Fruit fly (Drosophila melanogaster) whole organism, embryonic: ENCODE results near the gene CG17637.

Experiments used
- Adf1 ChIP-seq: fragments of 200-800 bp; sonication (Bioruptor generic); IDR thresholded peaks from 2 replicates; pipeline ENCODE4 v1.3.6; 2022; ENCODE audit warnings: missing biosample characterization, missing genetic modification characterization
- Bgb ChIP-seq: fragments of 200-800 bp; sonication (Bioruptor generic); IDR thresholded peaks from 2 replicates; pipeline ENCODE4 v1.3.6; 2022; ENCODE audit warnings: missing biosample characterization, missing genetic modification characterization; ENCODE audit not compliant: partially characterized antibody
- CG1024 ChIP-seq: fragments of 200-800 bp; sonication (Bioruptor generic); IDR thresholded peaks from 2 replicates; pipeline ENCODE4 v1.3.6; 2022; ENCODE audit warnings: missing biosample characterization, missing genetic modification characterization
- CG10274 ChIP-seq: fragments of 200-800 bp; sonication (Bioruptor generic); optimal IDR thresholded peaks from 3 replicates; lab custom pipeline; 2017; ENCODE audit warnings: missing biosample characterization, mild to moderate bottlenecking, missing genetic modification characterization
- CG12236 ChIP-seq: fragments of 200-800 bp; sonication (Bioruptor generic); optimal IDR thresholded peaks from 2 replicates; lab custom pipeline; 2016; ENCODE audit warnings: missing biosample characterization, missing genetic modification characterization
- CG12299 ChIP-seq: fragments of 200-800 bp; sonication (Bioruptor generic); optimal IDR thresholded peaks from 2 replicates; lab custom pipeline; 2018; ENCODE audit warnings: missing biosample characterization, mild to moderate bottlenecking, missing genetic modification characterization
- CG17328 ChIP-seq: fragments of 200-800 bp; sonication (Bioruptor generic); IDR thresholded peaks from 2 replicates; pipeline ENCODE4 v1.3.6; 2022; ENCODE audit warnings: missing biosample characterization, missing genetic modification characterization
- CG17568 ChIP-seq: fragments of 200-800 bp; sonication (Bioruptor generic); optimal IDR thresholded peaks from 2 replicates; lab custom pipeline; 2018; ENCODE audit warnings: missing biosample characterization, mild to moderate bottlenecking, missing genetic modification characterization, moderate library complexity
- CG17612 ChIP-seq: fragments of 200-800 bp; sonication (Bioruptor generic); IDR thresholded peaks from 2 replicates; pipeline ENCODE4 v1.3.6; 2022; ENCODE audit warnings: missing biosample characterization, missing genetic modification characterization
- CG2678 ChIP-seq: fragments of 200-800 bp; sonication (Bioruptor generic); optimal IDR thresholded peaks from 3 replicates; lab custom pipeline; 2019; ENCODE audit warnings: missing biosample characterization, mild to moderate bottlenecking, missing genetic modification characterization, moderate library complexity
- CG30431 ChIP-seq: fragments of 200-800 bp; sonication (Bioruptor generic); optimal IDR thresholded peaks from 2 replicates; lab custom pipeline; 2017; ENCODE audit warnings: missing biosample characterization, missing genetic modification characterization
- CG3163 ChIP-seq: fragments of 200-800 bp; sonication (Bioruptor generic); optimal IDR thresholded peaks from 3 replicates; lab custom pipeline; 2016; ENCODE audit warnings: missing biosample characterization, missing genetic modification characterization
- CG32532 ChIP-seq: fragments of 200-800 bp; sonication (Bioruptor generic); IDR thresholded peaks from 2 replicates; pipeline ENCODE4 v1.3.6; 2022; ENCODE audit warnings: missing biosample characterization, missing genetic modification characterization
- CG3281 ChIP-seq: fragments of 200-800 bp; sonication (Bioruptor generic); optimal IDR thresholded peaks from 3 replicates; lab custom pipeline; 2017; ENCODE audit warnings: missing biosample characterization, mild to moderate bottlenecking, missing genetic modification characterization
- CG4820 ChIP-seq: fragments of 200-800 bp; sonication (Bioruptor generic); optimal IDR thresholded peaks from 3 replicates; lab custom pipeline; 2016; ENCODE audit warnings: missing biosample characterization, missing genetic modification characterization
- CG6654 ChIP-seq: fragments of 200-800 bp; sonication (Bioruptor generic); optimal IDR thresholded peaks from 2 replicates; lab custom pipeline; 2017; ENCODE audit warnings: missing biosample characterization, mild to moderate bottlenecking, missing genetic modification characterization
- CG6765 ChIP-seq: fragments of 200-800 bp; sonication (Bioruptor generic); optimal IDR thresholded peaks from 3 replicates; lab custom pipeline; 2017; ENCODE audit warnings: missing biosample characterization, mild to moderate bottlenecking, missing genetic modification characterization
- CG8478 ChIP-seq: fragments of >200 bp; optimal IDR thresholded peaks from 2 replicates; lab custom pipeline; 2018
- CG8765 ChIP-seq: fragments of 200-800 bp; sonication (Bioruptor generic); IDR thresholded peaks from 2 replicates; pipeline ENCODE4 v1.3.6; 2022; ENCODE audit warnings: missing biosample characterization, missing genetic modification characterization
- CG9215 ChIP-seq: fragments of 200-800 bp; sonication (Bioruptor generic); IDR thresholded peaks from 2 replicates; pipeline ENCODE4 v1.3.6; 2022; ENCODE audit warnings: missing biosample characterization, missing genetic modification characterization
- CG9727 ChIP-seq: fragments of 200-800 bp; sonication (Bioruptor generic); optimal IDR thresholded peaks from 3 replicates; lab custom pipeline; 2017; ENCODE audit warnings: missing biosample characterization, mild to moderate bottlenecking, missing genetic modification characterization
- Dbx ChIP-seq: fragments of 200-800 bp; sonication (Bioruptor generic); IDR thresholded peaks from 3 replicates; pipeline ENCODE4 v1.3.6; 2022; ENCODE audit warnings: missing biosample characterization, missing genetic modification characterization
- Dref ChIP-seq: fragments of 200-800 bp; sonication (Bioruptor generic); IDR thresholded peaks from 2 replicates; pipeline ENCODE4 v1.3.6; 2022; ENCODE audit warnings: missing biosample characterization, missing genetic modification characterization
- HLH4C ChIP-seq: fragments of 200-800 bp; sonication (Bioruptor generic); IDR thresholded peaks from 3 replicates; pipeline ENCODE4 v1.3.6; 2022; ENCODE audit warnings: missing biosample characterization, missing genetic modification characterization; ENCODE audit not compliant: partially characterized antibody
- HmgD ChIP-seq: fragments of 200-800 bp; sonication (Bioruptor generic); optimal IDR thresholded peaks from 3 replicates; lab custom pipeline; 2016; ENCODE audit warnings: missing biosample characterization, missing genetic modification characterization
- Hr78 ChIP-seq, 2 experiments: fragments of 200-800 bp in 1 of 2; fragments of >200 bp in 1 of 2; sonication (Bioruptor generic) in 1 of 2; optimal IDR thresholded peaks; 2 replicates each; lab custom pipeline; 2017 to 2019; ENCODE audit warnings: missing biosample characterization in 2 of 2, missing genetic modification characterization in 2 of 2, mild to moderate bottlenecking in 1 of 2, moderate library complexity in 1 of 2
- Lim3 ChIP-seq: fragments of 200-800 bp; sonication (Bioruptor generic); IDR thresholded peaks from 2 replicates; pipeline ENCODE4 v1.3.6; 2022; ENCODE audit warnings: missing biosample characterization, missing genetic modification characterization
- Mrtf ChIP-seq: fragments of 200-800 bp; sonication (Bioruptor generic); IDR thresholded peaks from 3 replicates; pipeline ENCODE4 v1.3.6; 2022; ENCODE audit warnings: missing biosample characterization, missing genetic modification characterization
- NC2β ChIP-seq: fragments of 200-800 bp; sonication (Bioruptor generic); optimal IDR thresholded peaks from 2 replicates; lab custom pipeline; 2016; ENCODE audit warnings: missing biosample characterization, missing genetic modification characterization
- Ravus ChIP-seq: fragments of 200-800 bp; sonication (Bioruptor generic); IDR thresholded peaks from 2 replicates; pipeline ENCODE4 v1.3.6; 2022; ENCODE audit warnings: missing biosample characterization, missing genetic modification characterization
- Sin3A ChIP-seq: fragments of >200 bp; optimal IDR thresholded peaks from 2 replicates; lab custom pipeline; 2018
- Taf1 ChIP-seq: fragments of 200-800 bp; sonication (Bioruptor generic); IDR thresholded peaks from 2 replicates; pipeline ENCODE4 v1.3.6; 2022; ENCODE audit warnings: missing biosample characterization, missing genetic modification characterization
- Trl ChIP-seq, 3 experiments: fragments of >200 bp in 2 of 3; fragments of 200-800 bp in 1 of 3; sonication (Bioruptor generic) in 1 of 3; optimal IDR thresholded peaks; 2 replicates in 1 of 3; 3 replicates in 2 of 3; lab custom pipeline; 2016 to 2017; ENCODE audit warnings: missing biosample characterization in 1 of 3, missing genetic modification characterization in 1 of 3
- ab ChIP-seq: fragments of 200-800 bp; sonication (Bioruptor generic); optimal IDR thresholded peaks from 2 replicates; lab custom pipeline; 2016; ENCODE audit warnings: missing biosample characterization, missing genetic modification characterization
- cg ChIP-seq: fragments of 200-800 bp; sonication (Bioruptor generic); optimal IDR thresholded peaks from 3 replicates; lab custom pipeline; 2019; ENCODE audit warnings: missing biosample characterization, mild to moderate bottlenecking, missing genetic modification characterization, moderate library complexity
- disco-r ChIP-seq: fragments of 200-800 bp; sonication (Bioruptor generic); optimal IDR thresholded peaks from 2 replicates; lab custom pipeline; 2016; ENCODE audit warnings: missing biosample characterization, missing genetic modification characterization
- dpn ChIP-seq, 2 experiments: fragments of 200-800 bp; sonication (Bioruptor generic); optimal IDR thresholded peaks; 3 replicates each; lab custom pipeline; 2016; ENCODE audit warnings: missing biosample characterization in 2 of 2, missing genetic modification characterization in 2 of 2
- eve ChIP-seq, 2 experiments: fragments of >200 bp; optimal IDR thresholded peaks; 2 replicates each; lab custom pipeline; 2017; ENCODE audit warnings: missing biosample characterization in 2 of 2, missing genetic modification characterization in 2 of 2
- gsb ChIP-seq: fragments of 200-800 bp; sonication (Bioruptor generic); IDR thresholded peaks from 2 replicates; pipeline ENCODE4 v1.3.6; 2022; ENCODE audit warnings: missing biosample characterization, missing genetic modification characterization
- kah ChIP-seq: fragments of 200-800 bp; sonication (Bioruptor generic); optimal IDR thresholded peaks from 2 replicates; lab custom pipeline; 2018; ENCODE audit warnings: missing biosample characterization, mild to moderate bottlenecking, missing genetic modification characterization
- lmd ChIP-seq: fragments of 200-800 bp; sonication (Bioruptor generic); IDR thresholded peaks from 2 replicates; pipeline ENCODE4 v1.3.6; 2022; ENCODE audit warnings: missing biosample characterization, missing genetic modification characterization
- nau ChIP-seq: fragments of 200-800 bp; sonication (Bioruptor generic); optimal IDR thresholded peaks from 3 replicates; lab custom pipeline; 2017; ENCODE audit warnings: missing biosample characterization, mild to moderate bottlenecking, missing genetic modification characterization, missing genetic modification reagents
- nmo ChIP-seq: fragments of 200-800 bp; sonication (Bioruptor generic); optimal IDR thresholded peaks from 2 replicates; lab custom pipeline; 2018; ENCODE audit warnings: missing biosample characterization, mild to moderate bottlenecking, missing genetic modification characterization, moderate library complexity
- org-1 ChIP-seq: fragments of 200-800 bp; sonication (Bioruptor generic); optimal IDR thresholded peaks from 2 replicates; lab custom pipeline; 2017; ENCODE audit warnings: missing biosample characterization, missing genetic modification characterization
- p53 ChIP-seq: fragments of 200-800 bp; sonication (Bioruptor generic); optimal IDR thresholded peaks from 2 replicates; lab custom pipeline; 2016; ENCODE audit warnings: missing biosample characterization, missing genetic modification characterization
- ranshi ChIP-seq: fragments of 200-800 bp; sonication (Bioruptor generic); IDR thresholded peaks from 2 replicates; pipeline ENCODE4 v1.3.6; 2022; ENCODE audit warnings: missing biosample characterization, missing genetic modification characterization
- sc ChIP-seq, 3 experiments: fragments of >200 bp in 2 of 3; fragments of 200-800 bp in 1 of 3; sonication (Bioruptor generic) in 1 of 3; optimal IDR thresholded peaks; 2 replicates in 2 of 3; 3 replicates in 1 of 3; lab custom pipeline; 2017; ENCODE audit warnings: mild to moderate bottlenecking in 1 of 3, missing biosample characterization in 1 of 3, missing genetic modification characterization in 1 of 3, missing genetic modification reagents in 1 of 3
- toy ChIP-seq: fragments of 200-800 bp; sonication (Bioruptor generic); IDR thresholded peaks from 2 replicates; pipeline ENCODE4 v1.3.6; 2022; ENCODE audit warnings: missing biosample characterization, missing genetic modification characterization
- unc-4 ChIP-seq: fragments of 200-800 bp; sonication (Bioruptor generic); IDR thresholded peaks from 2 replicates; pipeline ENCODE4 v1.3.6; 2022; ENCODE audit warnings: missing biosample characterization, missing genetic modification characterization; ENCODE audit not compliant: partially characterized antibody
- unpg ChIP-seq: fragments of 200-800 bp; sonication (Bioruptor generic); optimal IDR thresholded peaks from 3 replicates; lab custom pipeline; 2018; ENCODE audit warnings: missing biosample characterization, mild to moderate bottlenecking, missing genetic modification characterization, moderate library complexity

The CG17637 gene

DNA sequence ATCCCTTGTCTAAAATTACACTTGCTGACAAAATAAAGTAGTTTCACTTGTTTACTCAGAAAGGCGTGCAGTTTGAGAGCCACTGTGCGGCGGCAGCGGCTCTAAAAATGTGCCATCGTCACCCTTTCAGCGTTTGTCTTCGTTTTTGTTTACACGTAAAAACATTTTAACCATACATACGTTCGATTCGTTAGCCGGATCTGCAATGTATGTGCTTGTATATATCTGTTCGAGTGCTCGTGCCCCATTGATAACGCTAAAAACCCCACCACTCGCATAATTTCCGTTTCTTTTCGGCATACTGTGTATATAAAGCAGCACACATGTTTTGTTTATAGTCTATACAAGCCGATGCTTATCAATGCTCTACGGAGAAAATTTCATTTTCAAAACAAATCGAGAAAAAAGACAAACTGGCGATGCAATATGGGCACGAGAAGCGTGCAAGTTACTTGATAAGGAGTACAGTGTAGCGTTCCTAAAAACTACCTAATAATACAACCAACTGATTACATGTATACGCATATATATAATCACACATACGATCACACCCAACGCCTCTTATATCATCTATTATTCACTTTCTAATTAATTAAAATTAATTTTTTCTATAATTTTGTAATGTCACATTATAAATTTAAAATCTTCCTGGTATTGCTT is 12.7 kb downstream of the CG17637 start (continued):
- no peak for TF ChIP-seq CG17612 (GFP tag; lab: Robert Waterston, UW)
- TF ChIP-seq disco-r, result no peak
- no peak for TF ChIP-seq CG12236 (GFP tag; lab: Kevin White, UChicago)
- no peak for TF ChIP-seq CG3281 (GFP tag; lab: Kevin White, UChicago)
- TF ChIP-seq Adf1 (GFP tag; lab: Robert Waterston, UW), result peak; percentile 20; the same call in 1 of the 2 replicates
- no peak for TF ChIP-seq NC2β (GFP tag; lab: Kevin White, UChicago)
- TF ChIP-seq Dref (GFP tag; lab: Robert Waterston, UW), result no peak
- no peak for TF ChIP-seq CG10274 (GFP tag; lab: Kevin White, UChicago)
- TF ChIP-seq CG4820, result no peak
- no peak for TF ChIP-seq kah (GFP tag; lab: Kevin White, UChicago)
- TF ChIP-seq Taf1 (GFP tag; lab: Robert Waterston, UW), result 0 out of 2 replicates have a peak, but pooled peaks have one; percentile 8
- TF ChIP-seq CG8765, result no peak
- no peak for TF ChIP-seq unc-4
- no peak for TF ChIP-seq p53 (GFP tag; lab: Kevin White, UChicago)
- TF ChIP-seq gsb (GFP tag; lab: Robert Waterston, UW), result no peak
- peak; percentile 8; the same call in 1 of the 2 replicates for TF ChIP-seq CG17328 (GFP tag; lab: Robert Waterston, UW)
- no peak for TF ChIP-seq CG3163
- TF ChIP-seq unpg (GFP tag; lab: Kevin White, UChicago), result peak; percentile 63
- no peak for TF ChIP-seq Sin3A (lab: Kevin White, UChicago)
- TF ChIP-seq ranshi (GFP tag; lab: Robert Waterston, UW), result no peak
- no peak for TF ChIP-seq CG6765
- no peak for TF ChIP-seq HmgD (GFP tag; lab: Kevin White, UChicago)
- peak; percentile 49 for TF ChIP-seq nmo (GFP tag; lab: Kevin White, UChicago)
- peak; percentile 7; the same call in 1 of the 3 replicates for TF ChIP-seq Mrtf (GFP tag; lab: Robert Waterston, UW)
- no peak for TF ChIP-seq CG1024 (GFP tag; lab: Robert Waterston, UW)
- TF ChIP-seq CG9727 (GFP tag; lab: Kevin White, UChicago), result no peak
- peak; percentile 3 for TF ChIP-seq CG17568 (GFP tag; lab: Kevin White, UChicago)
- peak; percentile 76 for TF ChIP-seq CG2678 (tag; lab: Kevin White, UChicago)
- TF ChIP-seq ab (GFP tag; lab: Kevin White, UChicago), result no peak
- no peak for TF ChIP-seq lmd
- no peak for TF ChIP-seq toy (GFP tag; lab: Robert Waterston, UW)
- no peak; the same call in 1 of the 2 replicates for TF ChIP-seq CG32532 (GFP tag; lab: Robert Waterston, UW)
- TF ChIP-seq Bgb (GFP tag; lab: Robert Waterston, UW), result peak; percentile 68
- TF ChIP-seq Dbx (GFP tag; lab: Robert Waterston, UW), result no peak
- TF ChIP-seq Ravus (GFP tag; lab: Robert Waterston, UW), result no peak
- TF ChIP-seq dpn (GFP tag; optimal IDR thresholded peaks at IDR 0.05; lab: Kevin White, UChicago), result peak in 1 of 2 experiments; percentile 12
- TF ChIP-seq HLH4C, result peak; percentile 50; the same call in 2 of the 3 replicates
- no peak for TF ChIP-seq sc (optimal IDR thresholded peaks at IDR 0.05; lab: Kevin White, UChicago)
- peak; percentile 23 for TF ChIP-seq sc (GFP tag; optimal IDR thresholded peaks at IDR 0.05; lab: Kevin White, UChicago)
- TF ChIP-seq CG6654 (GFP tag; lab: Kevin White, UChicago), result peak; percentile 99
- no peak for TF ChIP-seq org-1 (GFP tag; lab: Kevin White, UChicago)
- no peak for TF ChIP-seq CG30431 (GFP tag; lab: Kevin White, UChicago)
- TF ChIP-seq Lim3 (GFP tag; lab: Robert Waterston, UW), result no peak
- peak in 1 of 2 experiments; percentile 72 for TF ChIP-seq eve (GFP tag; optimal IDR thresholded peaks at IDR 0.05; lab: Kevin White, UChicago)
- no peak for TF ChIP-seq Trl (optimal IDR thresholded peaks at IDR 0.05; lab: Kevin White, UChicago)
- no peak for TF ChIP-seq Trl (GFP tag; optimal IDR thresholded peaks at IDR 0.05; lab: Kevin White, UChicago)
- TF ChIP-seq cg (GFP tag; lab: Kevin White, UChicago), result peak; percentile 33
- TF ChIP-seq CG8478 (lab: Kevin White, UChicago), result no peak
- TF ChIP-seq Hr78 (GFP tag; optimal IDR thresholded peaks at IDR 0.05; lab: Kevin White, UChicago), result no peak
- no peak for TF ChIP-seq CG9215 (GFP tag; lab: Robert Waterston, UW)
- TF ChIP-seq nau (GFP tag; lab: Kevin White, UChicago), result no peak
- TF ChIP-seq CG12299, result no peak
